Fruit fly (Drosophila melanogaster) whole organism, pupa: ENCODE data around the gene CG7991.
A peak's percentile ranks its signal among the peaks of the same experiment; 100 is the strongest.

Experiments
- CG10348 ChIP-seq: fragments of 200-800 bp; sonication (Bioruptor generic); IDR thresholded peaks from 2 replicates; pipeline ENCODE4 v1.3.6; 2022; ENCODE audit warnings: missing biosample characterization, missing genetic modification characterization
- CG12605 ChIP-seq: fragments of 200-800 bp; sonication (Bioruptor generic); IDR thresholded peaks from 2 replicates; pipeline ENCODE4 v1.3.6; 2022; ENCODE audit warnings: missing biosample characterization, missing genetic modification characterization
- CG13204 ChIP-seq: fragments of 200-800 bp; sonication (Bioruptor generic); optimal IDR thresholded peaks from 2 replicates; lab custom pipeline; 2018; ENCODE audit warnings: missing biosample characterization, mild to moderate bottlenecking, missing genetic modification characterization, moderate library complexity
- CG14655 ChIP-seq: fragments of 200-800 bp; sonication (Bioruptor generic); optimal IDR thresholded peaks from 3 replicates; lab custom pipeline; 2017; ENCODE audit warnings: mild to moderate bottlenecking, missing biosample characterization, missing genetic modification reagents, missing genetic modification characterization
- CG15710 ChIP-seq: fragments of 200-800 bp; sonication (Bioruptor generic); optimal IDR thresholded peaks from 2 replicates; lab custom pipeline; 2018; ENCODE audit warnings: missing biosample characterization, mild to moderate bottlenecking, missing genetic modification characterization, moderate library complexity
- CG17806 ChIP-seq: fragments of 200-800 bp; sonication (Bioruptor generic); optimal IDR thresholded peaks from 2 replicates; lab custom pipeline; 2018; ENCODE audit warnings: missing biosample characterization, mild to moderate bottlenecking, missing genetic modification characterization, moderate library complexity
- CG32121 ChIP-seq: fragments of 200-800 bp; sonication (Bioruptor generic); IDR thresholded peaks from 2 replicates; pipeline ENCODE4 v1.3.6; 2022; ENCODE audit warnings: missing biosample characterization, missing genetic modification characterization
- CG34367 ChIP-seq: fragments of 200-800 bp; sonication (Bioruptor generic); optimal IDR thresholded peaks from 2 replicates; lab custom pipeline; 2018; ENCODE audit warnings: missing biosample characterization, mild to moderate bottlenecking, missing genetic modification characterization
- CG4496 ChIP-seq: fragments of 200-800 bp; sonication (Bioruptor generic); IDR thresholded peaks from 3 replicates; pipeline ENCODE4 v1.3.6; 2022; ENCODE audit warnings: missing biosample characterization, missing genetic modification characterization
- CG8159 ChIP-seq: fragments of 200-800 bp; sonication (Bioruptor generic); optimal IDR thresholded peaks from 3 replicates; lab custom pipeline; 2018; ENCODE audit warnings: missing biosample characterization, mild to moderate bottlenecking, missing genetic modification characterization, moderate library complexity
- CG8301 ChIP-seq: fragments of 200-800 bp; sonication (Bioruptor generic); optimal IDR thresholded peaks from 2 replicates; lab custom pipeline; 2018; ENCODE audit warnings: missing biosample characterization, mild to moderate bottlenecking, missing genetic modification characterization
- CG9948 ChIP-seq: fragments of 200-800 bp; sonication (Bioruptor generic); optimal IDR thresholded peaks from 2 replicates; lab custom pipeline; 2018; ENCODE audit warnings: missing biosample characterization, mild to moderate bottlenecking, missing genetic modification characterization, moderate library complexity
- D1 ChIP-seq: fragments of 200-800 bp; sonication (Bioruptor generic); optimal IDR thresholded peaks from 2 replicates; lab custom pipeline; 2018; ENCODE audit warnings: missing biosample characterization, mild to moderate bottlenecking, missing genetic modification characterization, moderate library complexity
- EcR ChIP-seq: fragments of 200-800 bp; sonication (Bioruptor generic); optimal IDR thresholded peaks from 3 replicates; lab custom pipeline; 2019; ENCODE audit warnings: missing biosample characterization, missing genetic modification characterization, mild to moderate bottlenecking, moderate library complexity, missing genetic modification reagents
- Ets98B ChIP-seq: fragments of 200-800 bp; sonication (Bioruptor generic); IDR thresholded peaks from 2 replicates; pipeline ENCODE4 v1.3.6; 2022; ENCODE audit warnings: missing biosample characterization, missing genetic modification characterization
- Pif1A ChIP-seq: fragments of 200-800 bp; sonication (Bioruptor generic); optimal IDR thresholded peaks from 3 replicates; lab custom pipeline; 2016; ENCODE audit warnings: missing biosample characterization, missing genetic modification characterization
- Pif1B ChIP-seq: fragments of 200-800 bp; sonication (Bioruptor generic); optimal IDR thresholded peaks from 3 replicates; lab custom pipeline; 2016; ENCODE audit warnings: missing biosample characterization, missing genetic modification characterization
- Snoo ChIP-seq: fragments of 200-800 bp; sonication (Bioruptor generic); optimal IDR thresholded peaks from 3 replicates; lab custom pipeline; 2017; ENCODE audit warnings: missing biosample characterization, mild to moderate bottlenecking, missing genetic modification characterization, inconsistent platforms
- fd96Ca ChIP-seq: fragments of 200-800 bp; sonication (Bioruptor generic); IDR thresholded peaks from 3 replicates; pipeline ENCODE4 v1.3.6; 2022; ENCODE audit warnings: missing biosample characterization, missing genetic modification characterization
- gl ChIP-seq: fragments of 200-800 bp; sonication (Bioruptor generic); optimal IDR thresholded peaks from 2 replicates; lab custom pipeline; 2018; ENCODE audit warnings: missing biosample characterization, mild to moderate bottlenecking, missing genetic modification characterization
- rn ChIP-seq: fragments of 200-800 bp; sonication (Bioruptor generic); IDR thresholded peaks from 2 replicates; pipeline ENCODE4 v1.3.6; 2022; ENCODE audit warnings: missing biosample characterization, missing genetic modification characterization

Gene CG7991

dm6 chr3L:1692122-1692786, 17.7 kb downstream of the CG7991 start:
- TF ChIP-seq fd96Ca (peak; percentile 89), CG13204 (GFP tag; lab: Kevin White, UChicago) (peak; percentile 83), CG9948 (tag; lab: Kevin White, UChicago) (peak; percentile 91), rn (peak; percentile 80), Pif1B (GFP tag; lab: Kevin White, UChicago) (peak; percentile 81), CG10348 (GFP tag; lab: Robert Waterston, UW) (no peak), CG12605 (GFP tag; lab: Robert Waterston, UW) (peak; percentile 70), CG32121 (GFP tag; lab: Robert Waterston, UW) (peak; percentile 63), Pif1A (GFP tag; lab: Kevin White, UChicago) (peak; percentile 88), D1 (peak; percentile 56), CG14655 (GFP tag; lab: Kevin White, UChicago) (peak; percentile 78), CG8301 (peak; percentile 81), CG17806 (tag; lab: Kevin White, UChicago) (peak; percentile 78), CG34367 (peak; percentile 90), Snoo (tag; lab: Kevin White, UChicago) (peak; percentile 87), gl (tag; lab: Kevin White, UChicago) (peak; percentile 90), CG15710 (tag; lab: Kevin White, UChicago) (peak; percentile 92), Ets98B (GFP tag; lab: Robert Waterston, UW) (peak; percentile 76), CG4496 (peak; percentile 90), EcR (GFP tag; lab: Kevin White, UChicago) (peak; percentile 76), CG8159 (peak; percentile 88)

- TF ChIP-seq CG14655 (GFP tag; lab: Kevin White, UChicago) (peak; percentile 61), CG9948 (tag; lab: Kevin White, UChicago) (peak; percentile 56), Pif1B (GFP tag; lab: Kevin White, UChicago) (no peak), fd96Ca (no peak), CG32121 (GFP tag; lab: Robert Waterston, UW) (no peak), gl (tag; lab: Kevin White, UChicago) (peak; percentile 10), Pif1A (GFP tag; lab: Kevin White, UChicago) (no peak), CG17806 (tag; lab: Kevin White, UChicago) (peak; percentile 70), CG10348 (GFP tag; lab: Robert Waterston, UW) (no peak), CG8301 (peak; percentile 33), CG8159 (peak; percentile 74), Snoo (tag; lab: Kevin White, UChicago) (no peak), EcR (GFP tag; lab: Kevin White, UChicago) (no peak), D1 (no peak), CG4496 (no peak), rn (no peak), CG34367 (peak; percentile 36), CG15710 (tag; lab: Kevin White, UChicago) (peak; percentile 44), CG12605 (GFP tag; lab: Robert Waterston, UW) (no peak), Ets98B (GFP tag; lab: Robert Waterston, UW) (no peak), CG13204 (GFP tag; lab: Kevin White, UChicago) (no peak)
- TF ChIP-seq, all 21 proteins: peak for 8
These were observed 18.4 kb downstream of the CG7991 start for dm6 chr3L:1692859-1693258.

dm6 chr3L:1694317-1694716, 19.8 kb downstream of the CG7991 start, which contains the start of gene CG12011:
Gene CG12011 (plus strand): TSS chr3L:1694617.
- TF ChIP-seq CG32121 (GFP tag; lab: Robert Waterston, UW) (no peak), rn (no peak), fd96Ca (no peak), CG10348 (GFP tag; lab: Robert Waterston, UW) (no peak), Ets98B (GFP tag; lab: Robert Waterston, UW) (no peak), CG9948 (tag; lab: Kevin White, UChicago) (no peak), CG8159 (no peak), Pif1A (GFP tag; lab: Kevin White, UChicago) (no peak), CG34367 (no peak), CG17806 (tag; lab: Kevin White, UChicago) (no peak), D1 (no peak), gl (tag; lab: Kevin White, UChicago) (no peak)

dm6 chr3L:1702367-1702927, 27.9 kb downstream of the CG7991 start, which contains the start of gene CG13931:
Gene CG13931 (minus strand): TSS chr3L:1702407.
- TF ChIP-seq CG12605 (GFP tag; lab: Robert Waterston, UW) (peak; percentile 58), CG9948 (tag; lab: Kevin White, UChicago) (peak; percentile 60), CG8159 (peak; percentile 69), CG14655 (GFP tag; lab: Kevin White, UChicago) (peak; percentile 72), CG4496 (peak; percentile 79), CG8301 (peak; percentile 67), Pif1B (GFP tag; lab: Kevin White, UChicago) (peak; percentile 55), CG32121 (GFP tag; lab: Robert Waterston, UW) (peak; percentile 78), D1 (no peak), CG10348 (GFP tag; lab: Robert Waterston, UW) (0 out of 2 replicates have a peak, but pooled peaks have one; percentile 25), CG34367 (peak; percentile 68), CG15710 (tag; lab: Kevin White, UChicago) (peak; percentile 64), Pif1A (GFP tag; lab: Kevin White, UChicago) (peak; percentile 61), Ets98B (GFP tag; lab: Robert Waterston, UW) (peak; percentile 78), Snoo (tag; lab: Kevin White, UChicago) (peak; percentile 38), EcR (GFP tag; lab: Kevin White, UChicago) (peak; percentile 60), gl (tag; lab: Kevin White, UChicago) (peak; percentile 58), rn (peak; percentile 56), fd96Ca (peak; percentile 81; the same call in 2 of the 3 replicates), CG13204 (GFP tag; lab: Kevin White, UChicago) (peak; percentile 24), CG17806 (tag; lab: Kevin White, UChicago) (peak; percentile 61)
